Worm (Caenorhabditis elegans) whole organism, L2 larva: Measurements from ENCODE around the gene sand-1.

ENCODE experiments used
- alr-1 ChIP-seq: fragments of 150-350 bp; optimal IDR thresholded peaks from 2 replicates; lab custom pipeline; 2014; ENCODE audit warnings: missing biosample characterization, missing genetic modification characterization
- ama-1 ChIP-seq: fragments of 150-350 bp; optimal IDR thresholded peaks from 2 replicates; lab custom pipeline; 2018; ENCODE audit warnings: inconsistent platforms
- nhr-12 ChIP-seq: fragments of 150-350 bp; optimal IDR thresholded peaks from 2 replicates; lab custom pipeline; 2014; ENCODE audit warnings: missing biosample characterization, missing genetic modification characterization
- ztf-11 ChIP-seq: sonication (generic microtip); optimal IDR thresholded peaks from 2 replicates; lab custom pipeline; 2017; ENCODE audit warnings: missing biosample characterization, missing genetic modification characterization

- TF ChIP-seq ztf-11 (tag; lab: Kevin White, UChicago) = no peak
- TF ChIP-seq alr-1 (tag; lab: Kevin White, UChicago) = no peak
- no peak for TF ChIP-seq nhr-12 (tag; lab: Kevin White, UChicago)
- no peak for TF ChIP-seq ama-1
These were observed 34.5 kb upstream of the sand-1 start, which contains the start of gene Y4C6B.3 for ce11 chrIV:5332178-5332577.
